Worm (Caenorhabditis elegans): ENCODE measurements around the gene math-40.

Gene math-40

DNA sequence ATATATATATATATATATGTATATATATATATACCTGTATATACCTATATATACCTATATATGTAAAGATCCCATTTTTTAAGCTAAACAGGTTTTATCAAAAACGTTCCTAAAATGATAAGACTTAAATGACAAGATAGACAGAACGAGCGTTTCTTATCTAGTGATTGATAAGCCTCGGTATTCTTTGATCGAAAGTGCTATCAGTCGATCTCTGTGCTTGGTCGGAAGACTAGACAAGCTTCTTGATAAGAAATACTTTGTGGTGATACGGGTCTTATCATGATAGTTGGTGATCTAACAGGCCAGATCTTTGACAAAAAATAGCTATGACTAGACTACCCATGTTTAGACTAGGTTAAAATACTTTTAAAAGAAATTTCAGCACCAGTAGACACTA lies 21.3 kb downstream of the math-40 start (continued):
- TF ChIP-seq cebp-2 (GFP tag; IDR thresholded peaks at IDR 0.05) (no peak), ztf-3 (GFP tag; optimal IDR thresholded peaks at IDR 0.05) (no peak), zim-3 (tag; optimal IDR thresholded peaks at IDR 0.05) (no peak), C06A6.2 (GFP tag; conservative IDR thresholded peaks at IDR 0.05) (no peak), ztf-22 (GFP tag; optimal IDR thresholded peaks at IDR 0.05) (peak; percentile 82), Y95B8A.8 (GFP tag; IDR thresholded peaks at IDR 0.05) (no peak), rpc-1 (optimal IDR thresholded peaks at IDR 0.05) (no peak), rpc-1 (tag; optimal IDR thresholded peaks at IDR 0.05) (no peak), hmg-20 (GFP tag; IDR thresholded peaks at IDR 0.05) (no peak), B0019.2 (GFP tag; conservative IDR thresholded peaks at IDR 0.05) (no peak), nhr-80 (tag; optimal IDR thresholded peaks at IDR 0.05) (peak; percentile 91), Y56A3A.18 (GFP tag; IDR thresholded peaks at IDR 0.05) (no peak), snpc-4 (GFP tag; optimal IDR thresholded peaks at IDR 0.05) (no peak), snpc-4 (tag; optimal IDR thresholded peaks at IDR 0.05) (no peak), egrh-3 (GFP tag; IDR thresholded peaks at IDR 0.05) (no peak), gei-17 (GFP tag; optimal IDR thresholded peaks at IDR 0.05) (no peak), B0035.1 (tag; optimal IDR thresholded peaks at IDR 0.05) (no peak), F22D6.2 (tag; optimal IDR thresholded peaks at IDR 0.05) (no peak), ccch-3 (GFP tag; optimal IDR thresholded peaks at IDR 0.05) (no peak), rec-8 (tag; optimal IDR thresholded peaks at IDR 0.05) (no peak), ceh-91 (GFP tag; IDR thresholded peaks at IDR 0.05) (no peak), dpl-1 (GFP tag; optimal IDR thresholded peaks at IDR 0.05) (no peak), madf-8 (GFP tag; conservative IDR thresholded peaks at IDR 0.05) (no peak), nhr-27 (tag; optimal IDR thresholded peaks at IDR 0.05) (no peak), hrde-1 (tag; optimal IDR thresholded peaks at IDR 0.05; ENCODE audit: borderline replicate concordance) (no peak), B0261.1 (tag; optimal IDR thresholded peaks at IDR 0.05) (no peak), lag-1 (GFP tag; IDR thresholded peaks at IDR 0.05) (no peak), F52B5.7 (tag; optimal IDR thresholded peaks at IDR 0.05) (no peak), ztf-26 (tag; optimal IDR thresholded peaks at IDR 0.05) (peak; percentile 7), mcd-1 (GFP tag; IDR thresholded peaks at IDR 0.05) (0 out of 2 replicates have a peak, but pooled peaks have one; percentile 21), nfyb-1 (GFP tag; IDR thresholded peaks at IDR 0.05) (peak; percentile 45; the same call in 1 of the 2 replicates), lir-1 (GFP tag; conservative IDR thresholded peaks at IDR 0.05) (no peak), madf-3 (GFP tag; IDR thresholded peaks at IDR 0.05) (no peak), T26A5.8 (tag; optimal IDR thresholded peaks at IDR 0.05) (no peak), lin-35 (GFP tag; optimal IDR thresholded peaks at IDR 0.05) (no peak), tbp1 (GFP tag; optimal IDR thresholded peaks at IDR 0.05) (peak; percentile 42), unc-62 (GFP tag; optimal IDR thresholded peaks at IDR 0.05) (no peak)

DNA sequence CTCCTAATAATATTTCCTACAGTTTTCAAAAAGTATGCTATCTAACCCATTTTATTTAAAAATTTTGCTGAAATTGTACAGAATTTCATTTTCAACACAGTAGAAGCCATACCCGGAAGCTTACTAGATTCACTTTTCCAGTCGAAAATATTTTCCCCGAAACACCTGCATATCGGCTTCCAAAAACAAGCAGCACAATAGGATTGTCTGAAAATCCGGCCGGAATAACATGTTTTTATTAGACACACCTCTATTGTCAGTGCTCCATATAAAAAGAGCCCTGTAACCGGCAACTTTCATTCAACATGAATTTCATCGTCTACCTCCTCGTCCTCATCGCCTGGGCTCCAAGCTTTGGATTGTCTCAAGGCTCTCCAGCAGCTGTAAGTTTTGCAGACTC lies 22.1 kb downstream of the math-40 start, which contains the start of gene C52E2.2:
Gene C52E2.2, plus strand, starts transcription at position 301 of the 400 bp plus-strand sequence.
- TF ChIP-seq madf-10 (tag; optimal IDR thresholded peaks at IDR 0.05) (no peak), F10E7.11 (tag; optimal IDR thresholded peaks at IDR 0.05) (no peak), nfya-2 (GFP tag; IDR thresholded peaks at IDR 0.05) (no peak), mel-28 (tag; optimal IDR thresholded peaks at IDR 0.05; ENCODE audit: borderline replicate concordance) (no peak), F23B12.7 (tag; optimal IDR thresholded peaks at IDR 0.05; ENCODE audit: insufficient read depth) (no peak), B0336.3 (GFP tag; IDR thresholded peaks at IDR 0.05) (no peak), athp-1 (tag; optimal IDR thresholded peaks at IDR 0.05) (no peak), aptf-3 (GFP tag; IDR thresholded peaks at IDR 0.05) (no peak), F55B11.4 (tag; optimal IDR thresholded peaks at IDR 0.05; ENCODE audit: borderline replicate concordance, insufficient read depth) (no peak), K11D2.4 (GFP tag; IDR thresholded peaks at IDR 0.05) (no peak), Y67H2A.10 (GFP tag; conservative IDR thresholded peaks at IDR 0.05) (no peak), hsf-1 (GFP tag; IDR thresholded peaks at IDR 0.05) (no peak), B0019.2 (GFP tag; conservative IDR thresholded peaks at IDR 0.05) (no peak), lag-1 (GFP tag; IDR thresholded peaks at IDR 0.05) (no peak), egrh-3 (GFP tag; IDR thresholded peaks at IDR 0.05) (no peak), hrde-1 (tag; optimal IDR thresholded peaks at IDR 0.05; ENCODE audit: borderline replicate concordance) (no peak), nfyb-1 (GFP tag; IDR thresholded peaks at IDR 0.05) (no peak), ztf-3 (GFP tag; optimal IDR thresholded peaks at IDR 0.05) (no peak)

Data from whole organism, young adult.